Worm (Caenorhabditis elegans): ENCODE results near the gene ZK1251.3.

- no peak for TF ChIP-seq nhr-67 (tag; optimal IDR thresholded peaks at IDR 0.05)
- no peak for TF ChIP-seq eor-1 (tag; optimal IDR thresholded peaks at IDR 0.05)
- TF ChIP-seq mdl-1 (tag; optimal IDR thresholded peaks at IDR 0.05): no peak
- TF ChIP-seq zag-1 (tag; optimal IDR thresholded peaks at IDR 0.05): no peak
- no peak for TF ChIP-seq fos-1 (tag; optimal IDR thresholded peaks at IDR 0.05)
- TF ChIP-seq unc-62 (GFP tag; optimal IDR thresholded peaks at IDR 0.05): no peak
- TF ChIP-seq fkh-10 (GFP tag; optimal IDR thresholded peaks at IDR 0.05): no peak
- TF ChIP-seq aly-2 (tag; optimal IDR thresholded peaks at IDR 0.05): no peak
- TF ChIP-seq skn-1 (tag; optimal IDR thresholded peaks at IDR 0.05): peak; percentile 63
- peak; percentile 89 for TF ChIP-seq pqm-1 (tag; optimal IDR thresholded peaks at IDR 0.05)
Observed at ce11 chrIV:9651234-9651633, 32.2 kb upstream of the ZK1251.3 start, which contains the start of gene chca-1.

Measured in whole organism, L3 larva.